Worm (Caenorhabditis elegans) whole organism, late embryonic: Measurements from ENCODE around the gene C47A4.3.

Source experiments
- ama-1 ChIP-seq: fragments of 150-350 bp; optimal IDR thresholded peaks from 2 replicates; lab custom pipeline; 2014
- fkh-10 ChIP-seq: fragments of 150-350 bp; optimal IDR thresholded peaks from 2 replicates; lab custom pipeline; 2014; ENCODE audit warnings: missing biosample characterization, missing genetic modification reagents, missing genetic modification characterization
- pqm-1 ChIP-seq: sonication (generic microtip); optimal IDR thresholded peaks from 2 replicates; lab custom pipeline; 2016; ENCODE audit warnings: missing genetic modification characterization, missing compliant biosample characterization
- sox-4 ChIP-seq: sonication (generic microtip); optimal IDR thresholded peaks from 2 replicates; lab custom pipeline; 2017; ENCODE audit warnings: mild to moderate bottlenecking, missing genetic modification characterization, inconsistent platforms, missing compliant biosample characterization
- zip-5 ChIP-seq: sonication (generic microtip); optimal IDR thresholded peaks from 2 replicates; lab custom pipeline; 2016; ENCODE audit warnings: missing genetic modification characterization, missing compliant biosample characterization

DNA sequence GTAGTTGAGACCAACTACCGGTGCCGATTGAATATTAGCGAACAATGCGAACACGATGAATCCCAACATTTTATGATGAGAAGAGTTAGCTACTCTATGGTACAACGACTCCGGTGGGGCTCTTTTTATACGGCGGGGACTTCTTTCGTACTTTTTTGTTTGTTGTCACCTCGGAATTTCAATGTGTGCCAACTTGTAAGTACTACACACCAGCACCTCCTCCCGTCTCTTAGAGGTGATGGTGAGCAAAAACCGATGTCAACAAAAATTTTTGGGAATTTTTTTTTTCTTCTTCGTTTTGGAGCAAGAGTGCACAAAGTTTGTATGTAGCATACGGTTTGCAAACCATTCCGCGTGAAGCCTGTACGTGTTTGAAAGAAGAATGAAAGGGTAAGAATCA is 32.4 kb upstream of the C47A4.3 start, which contains the start of gene Y45F10D.2:
- TF ChIP-seq sox-4 (tag; lab: Kevin White, UChicago) = no peak
- no peak for TF ChIP-seq pqm-1 (tag; lab: Kevin White, UChicago)
- TF ChIP-seq zip-5 (tag; lab: Kevin White, UChicago) = no peak
- no peak for TF ChIP-seq ama-1 (lab: Kevin White, UChicago)
- no peak for TF ChIP-seq fkh-10 (GFP tag; lab: Kevin White, UChicago)
